Fruit fly (Drosophila melanogaster): ENCODE results near the gene 5PtaseI.

Gene 5PtaseI

DNA sequence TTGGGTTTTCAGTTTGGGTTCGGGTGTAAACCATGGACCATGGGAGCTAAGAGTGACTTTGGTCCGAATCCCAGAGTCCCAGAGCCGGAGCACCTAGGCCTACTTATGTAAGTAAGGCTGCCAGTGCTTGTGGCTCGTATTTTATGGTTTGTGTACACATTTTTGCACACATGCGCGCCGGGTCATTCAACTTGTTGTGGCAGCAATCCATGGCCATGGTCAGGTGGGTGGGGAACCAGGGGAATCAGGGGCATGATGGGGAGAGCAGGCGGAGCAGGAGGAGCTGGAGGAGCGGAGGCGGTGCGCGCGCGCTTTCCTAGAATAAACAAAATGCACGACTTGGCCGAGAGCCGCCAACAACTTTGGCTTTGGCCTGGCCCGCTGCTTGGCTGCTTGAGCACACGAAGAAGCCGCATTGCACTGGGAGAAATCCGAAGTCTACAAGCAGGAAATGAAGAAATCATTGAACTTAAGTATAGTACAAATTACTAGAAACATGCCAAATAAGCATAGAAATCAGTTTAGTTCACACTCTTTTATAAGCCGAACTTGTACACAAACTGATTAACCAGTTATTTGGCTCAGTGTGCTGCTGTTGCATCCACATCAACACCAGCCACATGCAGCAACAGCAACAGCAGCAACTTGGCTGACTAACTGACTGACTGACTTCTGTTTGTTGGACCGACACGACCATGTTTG is 35.1 kb downstream of the 5PtaseI start:
- TF ChIP-seq CG6808 (GFP tag; optimal IDR thresholded peaks at IDR 0.05) (peak; percentile 87), vri (GFP tag; optimal IDR thresholded peaks at IDR 0.05) (no peak), CG8319 (GFP tag; optimal IDR thresholded peaks at IDR 0.05) (peak; percentile 33), cyc (GFP tag; optimal IDR thresholded peaks at IDR 0.05) (peak; percentile 68), fd59A (GFP tag; optimal IDR thresholded peaks at IDR 0.05) (peak; percentile 85), Sox15 (GFP tag; optimal IDR thresholded peaks at IDR 0.05) (peak; percentile 52), CG11294 (GFP tag; IDR thresholded peaks at IDR 0.05) (peak; percentile 82), dsx (GFP tag; optimal IDR thresholded peaks at IDR 0.05; ENCODE audit: poor library complexity, severe bottlenecking) (peak; percentile 78), Hr39 (GFP tag; optimal IDR thresholded peaks at IDR 0.05) (peak; percentile 69), Eip93F (GFP tag; optimal IDR thresholded peaks at IDR 0.05) (no peak), Hr38 (GFP tag; optimal IDR thresholded peaks at IDR 0.05) (peak; percentile 20), CG16779 (tag; optimal IDR thresholded peaks at IDR 0.05) (peak; percentile 79), CG3919 (GFP tag; optimal IDR thresholded peaks at IDR 0.05) (peak; percentile 94), CG9139 (GFP tag; optimal IDR thresholded peaks at IDR 0.05) (peak; percentile 71), esn (GFP tag; optimal IDR thresholded peaks at IDR 0.05) (no peak), CG8632 (GFP tag; optimal IDR thresholded peaks at IDR 0.05) (peak; percentile 55), CG15336 (GFP tag; IDR thresholded peaks at IDR 0.05) (peak; percentile 95), CG31627 (GFP tag; optimal IDR thresholded peaks at IDR 0.05) (peak; percentile 57), lz (GFP tag; optimal IDR thresholded peaks at IDR 0.05) (peak; percentile 74), ss (GFP tag; optimal IDR thresholded peaks at IDR 0.05) (peak; percentile 84 to 86), Gug (GFP tag; IDR thresholded peaks at IDR 0.05) (peak; percentile 89), net (GFP tag; optimal IDR thresholded peaks at IDR 0.05) (peak; percentile 85), fkh (GFP tag; optimal IDR thresholded peaks at IDR 0.05) (no peak), CG6792 (GFP tag; optimal IDR thresholded peaks at IDR 0.05) (peak; percentile 79), topi (GFP tag; optimal IDR thresholded peaks at IDR 0.05) (peak; percentile 69), Ets21C (GFP tag; optimal IDR thresholded peaks at IDR 0.05) (peak; percentile 37), fd85E (GFP tag; optimal IDR thresholded peaks at IDR 0.05) (no peak), CG6276 (GFP tag; optimal IDR thresholded peaks at IDR 0.05) (peak; percentile 94), CG10669 (GFP tag; optimal IDR thresholded peaks at IDR 0.05) (peak; percentile 84), Ets96B (tag; optimal IDR thresholded peaks at IDR 0.05) (peak; percentile 85), Sox102F (GFP tag; optimal IDR thresholded peaks at IDR 0.05) (peak; percentile 57), OdsH (GFP tag; optimal IDR thresholded peaks at IDR 0.05) (peak; percentile 84), CG10631 (GFP tag; optimal IDR thresholded peaks at IDR 0.05) (peak; percentile 85), CG4318 (GFP tag; optimal IDR thresholded peaks at IDR 0.05) (peak; percentile 89), eg (GFP tag; IDR thresholded peaks at IDR 0.05) (peak; percentile 94), Lpt (GFP tag; optimal IDR thresholded peaks at IDR 0.05) (peak; percentile 89), Blimp-1 (GFP tag; optimal IDR thresholded peaks at IDR 0.05) (peak; percentile 34), CG34406 (GFP tag; optimal IDR thresholded peaks at IDR 0.05) (peak; percentile 67), achi (GFP tag; optimal IDR thresholded peaks at IDR 0.05) (peak; percentile 90), CG8119 (GFP tag; IDR thresholded peaks at IDR 0.05) (peak; percentile 95), CG32006 (GFP tag; optimal IDR thresholded peaks at IDR 0.05) (peak; percentile 95), CG1621 (tag; optimal IDR thresholded peaks at IDR 0.05) (peak; percentile 88), acj6 (GFP tag; optimal IDR thresholded peaks at IDR 0.05) (peak; percentile 83), CG6163 (GFP tag; IDR thresholded peaks at IDR 0.05) (peak; percentile 95), CG11762 (GFP tag; optimal IDR thresholded peaks at IDR 0.05; ENCODE audit: insufficient read depth) (peak; percentile 84), CG3032 (tag; optimal IDR thresholded peaks at IDR 0.05) (peak; percentile 87), Hr4 (GFP tag; optimal IDR thresholded peaks at IDR 0.05) (peak; percentile 93), svp (GFP tag) (peak; percentile 83), pdm3 (GFP tag; optimal IDR thresholded peaks at IDR 0.05) (peak; percentile 82), CG6854 (GFP tag; optimal IDR thresholded peaks at IDR 0.05) (peak; percentile 13), Eip75B (GFP tag; optimal IDR thresholded peaks at IDR 0.05) (peak; percentile 85)
